Worm (Caenorhabditis elegans) whole organism, young adult: ENCODE data around the gene kxd-1.

Experiments
- F39B2.1 ChIP-seq: fragments of 200-800 bp; sonication (Bioruptor generic); IDR thresholded peaks from 2 replicates; pipeline ENCODE4 v1.3.6; 2022; ENCODE audit warnings: missing genetic modification reagents, missing genetic modification characterization, missing compliant biosample characterization
- F52B5.7 ChIP-seq: sonication (generic microtip); optimal IDR thresholded peaks from 2 replicates; lab custom pipeline; 2016; ENCODE audit warnings: mild to moderate bottlenecking, missing genetic modification characterization, missing compliant biosample characterization
- dox-1 ChIP-seq: fragments of 200-800 bp; sonication (Bioruptor generic); IDR thresholded peaks from 2 replicates; pipeline ENCODE4 v1.3.6; 2022; ENCODE audit warnings: missing genetic modification reagents, missing genetic modification characterization, missing compliant biosample characterization
- dpff-1 ChIP-seq: sonication (generic microtip); optimal IDR thresholded peaks from 2 replicates; lab custom pipeline; 2017; ENCODE audit warnings: mild to moderate bottlenecking, missing genetic modification characterization, missing compliant biosample characterization
- nhr-120 ChIP-seq: fragments of 200-800 bp; sonication (Bioruptor generic); IDR thresholded peaks from 2 replicates; pipeline ENCODE4 v1.3.6; 2022; ENCODE audit warnings: missing genetic modification characterization, missing compliant biosample characterization
- pha-4 ChIP-seq: fragments of 150-350 bp; sonication (generic microtip); optimal IDR thresholded peaks from 2 replicates; lab custom pipeline; 2014; ENCODE audit warnings: missing biosample characterization, missing genetic modification reagents, missing genetic modification characterization
- snpc-1.1 ChIP-seq: sonication (generic microtip); optimal IDR thresholded peaks from 2 replicates; lab custom pipeline; 2017; ENCODE audit warnings: missing genetic modification characterization, mild to moderate bottlenecking, missing compliant biosample characterization, antibody characterized with exemption, moderate library complexity, missing genotype, missing genetic modification reagents; ENCODE audit not compliant: insufficient read depth
- snpc-4 ChIP-seq, 5 experiments: fragments of 150-350 bp in 1 of 5; sonication (generic microtip) in 4 of 5; optimal IDR thresholded peaks; 2 replicates each; lab custom pipeline; 2014 to 2018; ENCODE audit warnings: missing genetic modification characterization in 5 of 5, missing biosample characterization in 3 of 5, antibody characterized with exemption in 2 of 5, mild to moderate bottlenecking in 2 of 5, missing compliant biosample characterization in 2 of 5, missing genotype in 2 of 5, moderate library complexity in 2 of 5, missing genetic modification reagents in 1 of 5

DNA sequence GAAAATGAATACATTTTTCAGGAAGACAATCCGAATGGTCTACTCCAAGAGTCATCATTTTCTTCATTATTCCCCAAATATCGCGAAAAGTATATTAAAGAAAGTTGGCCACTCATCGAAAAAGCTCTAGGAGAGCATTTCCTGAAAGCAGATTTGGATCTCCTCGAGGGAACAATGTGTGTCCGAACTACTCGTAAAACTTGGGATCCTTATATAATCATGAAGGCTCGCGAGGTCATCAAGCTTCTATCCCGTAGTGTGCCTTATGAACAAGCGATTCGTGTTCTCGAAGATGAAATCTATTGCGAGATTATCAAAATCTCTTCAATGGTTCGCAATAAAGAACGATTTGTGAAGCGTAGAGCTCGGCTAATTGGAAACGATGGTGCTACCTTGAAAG, 10.3 kb downstream of the kxd-1 start:
- TF ChIP-seq snpc-4 (GFP tag; optimal IDR thresholded peaks at IDR 0.05; lab: Kevin White, UChicago), result no peak
- TF ChIP-seq snpc-4 (tag; optimal IDR thresholded peaks at IDR 0.05; lab: Kevin White, UChicago), result no peak
- TF ChIP-seq dpff-1, result no peak
- TF ChIP-seq nhr-120 (GFP tag; lab: Robert Waterston, UW), result no peak
- TF ChIP-seq dox-1 (GFP tag; lab: Robert Waterston, UW), result no peak
- TF ChIP-seq pha-4 (tag; lab: Kevin White, UChicago), result no peak
- TF ChIP-seq F52B5.7 (tag; lab: Kevin White, UChicago), result no peak
- TF ChIP-seq F39B2.1, result no peak
- no peak for TF ChIP-seq snpc-1.1 (tag; lab: Kevin White, UChicago)
